Fruit fly (Drosophila melanogaster): ENCODE measurements around the gene Amnionless.

- no peak for TF ChIP-seq pan (optimal IDR thresholded peaks at IDR 0.05)
- TF ChIP-seq Dll (optimal IDR thresholded peaks at IDR 0.05), result no peak
- no peak for TF ChIP-seq usp (GFP tag; optimal IDR thresholded peaks at IDR 0.05)
Measured at dm6 chr2L:299038-299437, 10.1 kb upstream of the Amnionless start.
